Fruit fly (Drosophila melanogaster) whole organism, pupa: ENCODE results near the gene CG43095.

Experiments used
- CG10348 ChIP-seq: fragments of 200-800 bp; sonication (Bioruptor generic); IDR thresholded peaks from 2 replicates; pipeline ENCODE4 v1.3.6; 2022; ENCODE audit warnings: missing biosample characterization, missing genetic modification characterization
- CG12605 ChIP-seq: fragments of 200-800 bp; sonication (Bioruptor generic); IDR thresholded peaks from 2 replicates; pipeline ENCODE4 v1.3.6; 2022; ENCODE audit warnings: missing biosample characterization, missing genetic modification characterization
- CG13204 ChIP-seq: fragments of 200-800 bp; sonication (Bioruptor generic); optimal IDR thresholded peaks from 2 replicates; lab custom pipeline; 2018; ENCODE audit warnings: missing biosample characterization, mild to moderate bottlenecking, missing genetic modification characterization, moderate library complexity
- CG14655 ChIP-seq: fragments of 200-800 bp; sonication (Bioruptor generic); optimal IDR thresholded peaks from 3 replicates; lab custom pipeline; 2017; ENCODE audit warnings: mild to moderate bottlenecking, missing biosample characterization, missing genetic modification reagents, missing genetic modification characterization
- CG15710 ChIP-seq: fragments of 200-800 bp; sonication (Bioruptor generic); optimal IDR thresholded peaks from 2 replicates; lab custom pipeline; 2018; ENCODE audit warnings: missing biosample characterization, mild to moderate bottlenecking, missing genetic modification characterization, moderate library complexity
- CG17806 ChIP-seq: fragments of 200-800 bp; sonication (Bioruptor generic); optimal IDR thresholded peaks from 2 replicates; lab custom pipeline; 2018; ENCODE audit warnings: missing biosample characterization, mild to moderate bottlenecking, missing genetic modification characterization, moderate library complexity
- CG32121 ChIP-seq: fragments of 200-800 bp; sonication (Bioruptor generic); IDR thresholded peaks from 2 replicates; pipeline ENCODE4 v1.3.6; 2022; ENCODE audit warnings: missing biosample characterization, missing genetic modification characterization
- CG34367 ChIP-seq: fragments of 200-800 bp; sonication (Bioruptor generic); optimal IDR thresholded peaks from 2 replicates; lab custom pipeline; 2018; ENCODE audit warnings: missing biosample characterization, mild to moderate bottlenecking, missing genetic modification characterization
- CG4496 ChIP-seq: fragments of 200-800 bp; sonication (Bioruptor generic); IDR thresholded peaks from 3 replicates; pipeline ENCODE4 v1.3.6; 2022; ENCODE audit warnings: missing biosample characterization, missing genetic modification characterization
- CG8159 ChIP-seq: fragments of 200-800 bp; sonication (Bioruptor generic); optimal IDR thresholded peaks from 3 replicates; lab custom pipeline; 2018; ENCODE audit warnings: missing biosample characterization, mild to moderate bottlenecking, missing genetic modification characterization, moderate library complexity
- CG8301 ChIP-seq: fragments of 200-800 bp; sonication (Bioruptor generic); optimal IDR thresholded peaks from 2 replicates; lab custom pipeline; 2018; ENCODE audit warnings: missing biosample characterization, mild to moderate bottlenecking, missing genetic modification characterization
- CG9948 ChIP-seq: fragments of 200-800 bp; sonication (Bioruptor generic); optimal IDR thresholded peaks from 2 replicates; lab custom pipeline; 2018; ENCODE audit warnings: missing biosample characterization, mild to moderate bottlenecking, missing genetic modification characterization, moderate library complexity
- D1 ChIP-seq: fragments of 200-800 bp; sonication (Bioruptor generic); optimal IDR thresholded peaks from 2 replicates; lab custom pipeline; 2018; ENCODE audit warnings: missing biosample characterization, mild to moderate bottlenecking, missing genetic modification characterization, moderate library complexity
- EcR ChIP-seq: fragments of 200-800 bp; sonication (Bioruptor generic); optimal IDR thresholded peaks from 3 replicates; lab custom pipeline; 2019; ENCODE audit warnings: missing biosample characterization, missing genetic modification characterization, mild to moderate bottlenecking, moderate library complexity, missing genetic modification reagents
- Ets98B ChIP-seq: fragments of 200-800 bp; sonication (Bioruptor generic); IDR thresholded peaks from 2 replicates; pipeline ENCODE4 v1.3.6; 2022; ENCODE audit warnings: missing biosample characterization, missing genetic modification characterization
- Pif1A ChIP-seq: fragments of 200-800 bp; sonication (Bioruptor generic); optimal IDR thresholded peaks from 3 replicates; lab custom pipeline; 2016; ENCODE audit warnings: missing biosample characterization, missing genetic modification characterization
- Pif1B ChIP-seq: fragments of 200-800 bp; sonication (Bioruptor generic); optimal IDR thresholded peaks from 3 replicates; lab custom pipeline; 2016; ENCODE audit warnings: missing biosample characterization, missing genetic modification characterization
- Snoo ChIP-seq: fragments of 200-800 bp; sonication (Bioruptor generic); optimal IDR thresholded peaks from 3 replicates; lab custom pipeline; 2017; ENCODE audit warnings: missing biosample characterization, mild to moderate bottlenecking, missing genetic modification characterization, inconsistent platforms
- fd96Ca ChIP-seq: fragments of 200-800 bp; sonication (Bioruptor generic); IDR thresholded peaks from 3 replicates; pipeline ENCODE4 v1.3.6; 2022; ENCODE audit warnings: missing biosample characterization, missing genetic modification characterization
- gl ChIP-seq: fragments of 200-800 bp; sonication (Bioruptor generic); optimal IDR thresholded peaks from 2 replicates; lab custom pipeline; 2018; ENCODE audit warnings: missing biosample characterization, mild to moderate bottlenecking, missing genetic modification characterization
- rn ChIP-seq: fragments of 200-800 bp; sonication (Bioruptor generic); IDR thresholded peaks from 2 replicates; pipeline ENCODE4 v1.3.6; 2022; ENCODE audit warnings: missing biosample characterization, missing genetic modification characterization

CG43095 gene

dm6 chr3R:22752929-22753328 is 18.6 kb downstream of the CG43095 start:
- TF ChIP-seq CG4496: no peak
- no peak for TF ChIP-seq CG9948 (tag; lab: Kevin White, UChicago)
- TF ChIP-seq D1 (tag; lab: Kevin White, UChicago): no peak
- TF ChIP-seq CG12605: no peak
- TF ChIP-seq, all 21 proteins: peak for 0

dm6 chr3R:22751698-22752097 is 19.9 kb downstream of the CG43095 start:
- TF ChIP-seq D1 (tag; lab: Kevin White, UChicago) (no peak), gl (tag; lab: Kevin White, UChicago) (no peak)

dm6 chr3R:22751111-22751510 is 20.5 kb downstream of the CG43095 start:
- TF ChIP-seq CG14655 (GFP tag; lab: Kevin White, UChicago) (no peak), CG32121 (GFP tag; lab: Robert Waterston, UW) (peak; percentile 57), CG8301 (peak; percentile 17), CG8159 (tag; lab: Kevin White, UChicago) (peak; percentile 41), CG15710 (tag; lab: Kevin White, UChicago) (no peak), Pif1A (GFP tag; lab: Kevin White, UChicago) (peak; percentile 5), Ets98B (GFP tag; lab: Robert Waterston, UW) (peak; percentile 54), fd96Ca (GFP tag; lab: Robert Waterston, UW) (peak; percentile 76), CG10348 (GFP tag; lab: Robert Waterston, UW) (no peak), rn (GFP tag; lab: Robert Waterston, UW) (no peak), Snoo (tag; lab: Kevin White, UChicago) (peak; percentile 6), Pif1B (GFP tag; lab: Kevin White, UChicago) (no peak), CG34367 (tag; lab: Kevin White, UChicago) (no peak)

dm6 chr3R:22750534-22750947 is 21.0 kb downstream of the CG43095 start, which contains the start of the genes rumi, CG7029 and Usp12-46:
rumi (minus strand) TSS chr3R:22750597.
CG7029 (plus strand) TSS chr3R:22750901.
Usp12-46 (plus strand) TSS chr3R:22750901.
- TF ChIP-seq CG15710 (tag; lab: Kevin White, UChicago): peak; percentile 79
- peak; percentile 78 for TF ChIP-seq fd96Ca (GFP tag; lab: Robert Waterston, UW)
- TF ChIP-seq CG9948 (tag; lab: Kevin White, UChicago): peak; percentile 57
- no peak for TF ChIP-seq CG14655 (GFP tag; lab: Kevin White, UChicago)
- TF ChIP-seq Pif1B (GFP tag; lab: Kevin White, UChicago): no peak
- TF ChIP-seq CG4496: peak; percentile 89
- no peak for TF ChIP-seq EcR (GFP tag; lab: Kevin White, UChicago)
- peak; percentile 73; the same call in 1 of the 2 replicates for TF ChIP-seq CG32121 (GFP tag; lab: Robert Waterston, UW)
- peak; percentile 79 for TF ChIP-seq CG8159 (tag; lab: Kevin White, UChicago)
- TF ChIP-seq CG8301: peak; percentile 70
- TF ChIP-seq CG34367 (tag; lab: Kevin White, UChicago): peak; percentile 73
- peak; percentile 76 for TF ChIP-seq CG17806 (tag; lab: Kevin White, UChicago)
- TF ChIP-seq CG10348 (GFP tag; lab: Robert Waterston, UW): 0 out of 2 replicates have a peak, but pooled peaks have one; percentile 17
- no peak for TF ChIP-seq D1 (tag; lab: Kevin White, UChicago)
- TF ChIP-seq CG12605: peak; percentile 56
- peak; percentile 74 for TF ChIP-seq Snoo (tag; lab: Kevin White, UChicago)
- peak; percentile 32 for TF ChIP-seq gl (tag; lab: Kevin White, UChicago)
- TF ChIP-seq Ets98B (GFP tag; lab: Robert Waterston, UW): peak; percentile 81
- peak; percentile 31; the same call in 1 of the 2 replicates for TF ChIP-seq rn (GFP tag; lab: Robert Waterston, UW)

dm6 chr3R:22750039-22750438 is 21.5 kb downstream of the CG43095 start:
- TF ChIP-seq CG32121 (GFP tag; lab: Robert Waterston, UW) (no peak), Snoo (tag; lab: Kevin White, UChicago) (no peak), CG12605 (no peak), CG8159 (tag; lab: Kevin White, UChicago) (no peak), CG14655 (GFP tag; lab: Kevin White, UChicago) (no peak), CG13204 (GFP tag; lab: Kevin White, UChicago) (no peak), CG8301 (no peak), Pif1A (GFP tag; lab: Kevin White, UChicago) (no peak), CG10348 (GFP tag; lab: Robert Waterston, UW) (no peak), Ets98B (GFP tag; lab: Robert Waterston, UW) (no peak), Pif1B (GFP tag; lab: Kevin White, UChicago) (no peak), CG34367 (tag; lab: Kevin White, UChicago) (no peak), CG9948 (tag; lab: Kevin White, UChicago) (no peak), CG15710 (tag; lab: Kevin White, UChicago) (no peak), CG17806 (tag; lab: Kevin White, UChicago) (no peak), CG4496 (no peak), fd96Ca (GFP tag; lab: Robert Waterston, UW) (no peak), gl (tag; lab: Kevin White, UChicago) (no peak)
- TF ChIP-seq, all 21 proteins: peak for 0

- TF ChIP-seq CG10348 (GFP tag; lab: Robert Waterston, UW): no peak
- no peak for TF ChIP-seq CG4496
- no peak for TF ChIP-seq fd96Ca (GFP tag; lab: Robert Waterston, UW)
- TF ChIP-seq gl (tag; lab: Kevin White, UChicago): no peak
- no peak for TF ChIP-seq rn (GFP tag; lab: Robert Waterston, UW)
These were observed 22.6 kb downstream of the CG43095 start, which contains the start of gene CG31139 for dm6 chr3R:22748956-22749355. CG31139 (minus strand) TSS chr3R:22749056.
